Fruit fly (Drosophila melanogaster): ENCODE results near the gene GCC88.

- TF ChIP-seq sage (GFP tag; optimal IDR thresholded peaks at IDR 0.05) (no peak), GATAd (GFP tag; optimal IDR thresholded peaks at IDR 0.05) (no peak), psq (GFP tag; optimal IDR thresholded peaks at IDR 0.05) (no peak)
These were observed 24.1 kb upstream of the GCC88 start for dm6 chr3R:11254382-11254953.

Data from whole organism, wandering third instar larva.